Fruit fly (Drosophila melanogaster): ENCODE results near the gene Hpr1.
A peak's percentile ranks its signal among the peaks of the same experiment; 100 is the strongest.

DNA sequence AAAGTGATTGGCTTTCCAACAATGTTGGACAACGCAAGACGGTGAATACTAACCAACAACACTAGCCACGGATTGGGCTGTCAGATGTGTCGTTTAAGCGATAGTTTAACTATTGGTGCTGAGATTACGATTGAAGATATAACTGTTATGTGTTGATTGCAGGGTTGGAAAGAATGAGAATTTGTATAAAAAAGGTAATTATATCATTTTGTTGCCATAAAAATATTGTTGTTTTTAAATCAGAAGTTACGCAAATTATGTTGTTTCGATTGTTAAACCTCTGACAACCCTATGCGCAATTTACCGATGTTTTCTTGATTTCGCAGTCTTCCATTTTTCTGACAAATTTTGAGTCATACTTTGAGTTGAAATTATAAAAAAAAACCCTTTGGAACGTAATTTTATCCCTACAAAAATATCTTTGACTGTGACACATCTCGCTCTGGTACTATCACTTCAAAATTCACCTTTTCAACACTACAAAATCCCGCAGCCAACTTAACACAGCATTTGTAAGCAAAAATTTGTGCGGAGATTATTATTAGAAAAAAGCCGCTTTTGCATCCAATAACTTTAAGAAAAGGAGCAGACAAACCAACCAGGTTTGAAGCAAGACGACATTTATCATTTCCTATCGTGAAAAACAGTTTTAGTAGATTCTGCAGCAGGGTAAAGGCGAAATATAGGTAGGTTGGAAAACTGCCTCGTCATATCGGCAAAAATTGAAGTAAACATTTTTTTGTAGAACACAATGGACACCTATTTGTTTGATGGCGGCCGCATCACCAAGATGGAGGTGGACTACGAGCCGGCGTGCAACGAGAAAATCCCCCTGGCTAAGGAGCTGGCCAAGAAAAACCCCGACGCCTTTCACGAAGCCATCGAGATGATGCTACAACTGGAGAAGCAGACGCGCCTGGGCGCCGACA, 32.0 kb downstream of the Hpr1 start, which contains the start of the genes Hat1 and Rpn5:
- TF ChIP-seq CG12605 (GFP tag; IDR thresholded peaks at IDR 0.05) (no peak), gl (tag; optimal IDR thresholded peaks at IDR 0.05) (peak; percentile 3)

Measured in whole organism, pupa.